Worm (Caenorhabditis elegans): ENCODE results near the gene tbc-8.

ce11 chrIII:10347049-10347448 is 17.7 kb upstream of the tbc-8 start, which contains the start of gene tbx-8:
- no peak for TF ChIP-seq snpc-4 (tag; optimal IDR thresholded peaks at IDR 0.05)
- no peak for TF ChIP-seq egl-27 (tag; optimal IDR thresholded peaks at IDR 0.05)
- no peak for TF ChIP-seq unc-62 (GFP tag; optimal IDR thresholded peaks at IDR 0.05)
- no peak for TF ChIP-seq ZK546.5 (tag; optimal IDR thresholded peaks at IDR 0.05)
- TF ChIP-seq nfya-1 (tag; optimal IDR thresholded peaks at IDR 0.05; ENCODE audit: insufficient read depth): no peak
- TF ChIP-seq nhr-237 (tag; optimal IDR thresholded peaks at IDR 0.05): no peak
